Worm (Caenorhabditis elegans) whole organism, L4 larva: ENCODE measurements around the gene nol-6.
"Not testable (repeated sequence)": the region's sequence is repeated elsewhere in the genome, so short reads cannot be mapped to it uniquely, and the experiment has no call there.

Experiments used
- D1046.2 ChIP-seq: fragments of 200-800 bp; sonication (Bioruptor generic); IDR thresholded peaks from 2 replicates; pipeline ENCODE4 v1.3.6; 2022; ENCODE audit warnings: missing genetic modification characterization, missing compliant biosample characterization
- F26F4.8 ChIP-seq: fragments of 200-800 bp; sonication (Bioruptor generic); conservative IDR thresholded peaks from 2 replicates; pipeline ENCODE4 v1.3.6; 2022; ENCODE audit warnings: missing genetic modification characterization, missing compliant biosample characterization
- F44E2.7 ChIP-seq: fragments of 200-800 bp; sonication (Bioruptor generic); IDR thresholded peaks from 2 replicates; pipeline ENCODE4 v2.1.2; 2022; ENCODE audit warnings: missing genetic modification characterization, missing compliant biosample characterization
- Y105C5A.15 ChIP-seq: fragments of 200-800 bp; sonication (Bioruptor generic); IDR thresholded peaks from 2 replicates; pipeline ENCODE4 v1.3.6; 2022; ENCODE audit warnings: missing genetic modification characterization, missing compliant biosample characterization
- Y48G9A.11 ChIP-seq: fragments of 200-800 bp; sonication (Bioruptor generic); IDR thresholded peaks from 2 replicates; pipeline ENCODE4 v1.3.6; 2022; ENCODE audit warnings: missing genetic modification reagents, missing genetic modification characterization, missing compliant biosample characterization
- Y75B8A.6 ChIP-seq: fragments of 200-800 bp; sonication (Bioruptor generic); IDR thresholded peaks from 2 replicates; pipeline ENCODE4 v1.3.6; 2022; ENCODE audit warnings: missing genetic modification reagents, missing genetic modification characterization, missing compliant biosample characterization
- ceh-32 ChIP-seq: sonication (generic microtip); optimal IDR thresholded peaks from 2 replicates; lab custom pipeline; 2016; ENCODE audit warnings: mild to moderate bottlenecking, missing genetic modification characterization, missing compliant biosample characterization; ENCODE audit not compliant: poor library complexity
- ceh-44 ChIP-seq: fragments of 200-800 bp; sonication (Bioruptor generic); IDR thresholded peaks from 2 replicates; pipeline ENCODE4 v1.3.6; 2022; ENCODE audit warnings: missing genetic modification reagents, missing genetic modification characterization, missing compliant biosample characterization
- dmd-8 ChIP-seq: fragments of 200-800 bp; sonication (Bioruptor generic); IDR thresholded peaks from 2 replicates; pipeline ENCODE4 v1.3.6; 2022; ENCODE audit warnings: missing genetic modification characterization, missing compliant biosample characterization
- egl-43 ChIP-seq: fragments of 200-800 bp; sonication (Bioruptor generic); IDR thresholded peaks from 2 replicates; pipeline ENCODE4 v1.3.6; 2022; ENCODE audit warnings: missing genetic modification reagents, missing genetic modification characterization, missing compliant biosample characterization
- hmg-1.1 ChIP-seq: fragments of 200-800 bp; sonication (Bioruptor generic); IDR thresholded peaks from 2 replicates; pipeline ENCODE4 v1.3.6; 2022; ENCODE audit warnings: missing genetic modification reagents, missing genetic modification characterization, missing compliant biosample characterization
- madf-5 ChIP-seq, 2 experiments: fragments of 200-800 bp; sonication (Bioruptor generic); IDR thresholded peaks; 2 replicates each; pipeline ENCODE4 v1.3.6; 2022; ENCODE audit warnings: missing compliant biosample characterization in 2 of 2, missing genetic modification characterization in 2 of 2
- madf-9 ChIP-seq: fragments of 200-800 bp; sonication (Bioruptor generic); conservative IDR thresholded peaks from 2 replicates; pipeline ENCODE4 v1.3.6; 2022; ENCODE audit warnings: missing genetic modification reagents, missing genetic modification characterization, missing compliant biosample characterization
- mxl-2 ChIP-seq: fragments of 200-800 bp; sonication (Bioruptor generic); conservative IDR thresholded peaks from 2 replicates; pipeline ENCODE4 v1.3.6; 2022; ENCODE audit warnings: missing genetic modification reagents, missing genetic modification characterization, missing compliant biosample characterization
- nhr-42 ChIP-seq: fragments of 200-800 bp; sonication (Bioruptor generic); IDR thresholded peaks from 2 replicates; pipeline ENCODE4 v1.3.6; 2022; ENCODE audit warnings: missing genetic modification characterization, missing compliant biosample characterization
- php-3 ChIP-seq: fragments of 200-800 bp; sonication (Bioruptor generic); IDR thresholded peaks from 2 replicates; pipeline ENCODE4 v1.3.6; 2022; ENCODE audit warnings: missing genetic modification reagents, missing genetic modification characterization, missing compliant biosample characterization
- saeg-2 ChIP-seq: fragments of 200-800 bp; sonication (Bioruptor generic); IDR thresholded peaks from 2 replicates; pipeline ENCODE4 v1.3.6; 2022; ENCODE audit warnings: missing genetic modification reagents, missing genetic modification characterization, missing compliant biosample characterization
- set-16 ChIP-seq: fragments of 200-800 bp; sonication (Bioruptor generic); IDR thresholded peaks from 2 replicates; pipeline ENCODE4 v1.3.6; 2022; ENCODE audit warnings: missing genetic modification reagents, missing genetic modification characterization, missing compliant biosample characterization
- snpc-1.2 ChIP-seq: fragments of 200-800 bp; sonication (Bioruptor generic); IDR thresholded peaks from 2 replicates; pipeline ENCODE4 v1.3.6; 2022; ENCODE audit warnings: missing genetic modification reagents, missing genetic modification characterization, missing compliant biosample characterization
- tag-97 ChIP-seq: fragments of 200-800 bp; sonication (Bioruptor generic); IDR thresholded peaks from 2 replicates; pipeline ENCODE4 v1.3.6; 2022; ENCODE audit warnings: missing genetic modification characterization, missing compliant biosample characterization
- unc-62 ChIP-seq, 3 experiments: fragments of 150-350 bp in 1 of 3; sonication (generic microtip); optimal IDR thresholded peaks in 2 of 3; peaks in 1 of 3; 1 replicate in 1 of 3; 2 replicates in 2 of 3; lab custom pipeline; 2014 to 2017; ENCODE audit warnings: missing biosample characterization in 3 of 3, missing genetic modification characterization in 3 of 3, missing genetic modification reagents in 3 of 3, missing genotype in 1 of 3
- vab-7 ChIP-seq: fragments of 200-800 bp; sonication (Bioruptor generic); IDR thresholded peaks from 2 replicates; pipeline ENCODE4 v1.3.6; 2022; ENCODE audit warnings: missing genetic modification reagents, missing genetic modification characterization, missing compliant biosample characterization
- zfp-3 ChIP-seq: fragments of 200-800 bp; sonication (Bioruptor generic); conservative IDR thresholded peaks from 2 replicates; pipeline ENCODE4 v1.3.6; 2022; ENCODE audit warnings: missing genetic modification reagents, missing genetic modification characterization, missing compliant biosample characterization

nol-6 gene

DNA sequence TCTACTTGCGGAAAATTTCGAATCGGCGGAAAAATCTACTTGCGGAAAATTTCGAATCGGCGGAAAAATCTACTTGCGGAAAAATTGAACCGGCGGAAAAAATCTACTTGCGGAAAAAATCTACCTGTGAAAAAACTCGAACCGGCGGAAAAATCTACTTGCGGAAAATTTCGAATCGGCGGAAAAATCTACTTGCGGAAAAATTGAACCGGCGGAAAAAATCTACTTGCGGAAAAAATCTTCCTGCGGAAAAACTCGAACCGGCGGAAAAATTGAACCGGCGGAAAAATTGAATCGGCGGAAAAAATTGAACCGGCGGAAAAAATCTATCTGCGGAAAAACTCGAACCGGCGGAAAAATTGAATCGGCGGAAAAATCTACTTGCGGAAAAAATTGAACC is 20.5 kb upstream of the nol-6 start:
- TF ChIP-seq set-16 (GFP tag; lab: Robert Waterston, UW) (peak; percentile 37; the same call in 1 of the 2 replicates), nhr-42 (GFP tag; lab: Robert Waterston, UW) (peak; percentile 66; the same call in 1 of the 2 replicates), madf-5 (GFP tag; IDR thresholded peaks at IDR 0.05; lab: Robert Waterston, UW) (peak in 1 of 2 experiments; percentile 94; a peak in 2 of 4 replicates), Y105C5A.15 (GFP tag; lab: Robert Waterston, UW) (0 out of 2 replicates have a peak, but pooled peaks have one; percentile 14), snpc-1.2 (GFP tag; lab: Robert Waterston, UW) (0 out of 2 replicates have a peak, but pooled peaks have one; percentile 61), egl-43 (GFP tag; lab: Robert Waterston, UW) (peak; percentile 80; the same call in 1 of the 2 replicates), F26F4.8 (GFP tag; lab: Robert Waterston, UW) (0 out of 2 replicates have a peak, but pooled peaks have one; percentile 56), Y48G9A.11 (GFP tag; lab: Robert Waterston, UW) (0 out of 2 replicates have a peak, but pooled peaks have one; percentile 18), php-3 (GFP tag; lab: Robert Waterston, UW) (0 out of 2 replicates have a peak, but pooled peaks have one; percentile 42), dmd-8 (GFP tag; lab: Robert Waterston, UW) (peak; percentile 60; the same call in 1 of the 2 replicates), tag-97 (GFP tag; lab: Robert Waterston, UW) (0 out of 2 replicates have a peak, but pooled peaks have one; percentile 66), F44E2.7 (0 out of 2 replicates have a peak, but pooled peaks have one; percentile 55), D1046.2 (GFP tag; lab: Robert Waterston, UW) (peak; percentile 91)

DNA sequence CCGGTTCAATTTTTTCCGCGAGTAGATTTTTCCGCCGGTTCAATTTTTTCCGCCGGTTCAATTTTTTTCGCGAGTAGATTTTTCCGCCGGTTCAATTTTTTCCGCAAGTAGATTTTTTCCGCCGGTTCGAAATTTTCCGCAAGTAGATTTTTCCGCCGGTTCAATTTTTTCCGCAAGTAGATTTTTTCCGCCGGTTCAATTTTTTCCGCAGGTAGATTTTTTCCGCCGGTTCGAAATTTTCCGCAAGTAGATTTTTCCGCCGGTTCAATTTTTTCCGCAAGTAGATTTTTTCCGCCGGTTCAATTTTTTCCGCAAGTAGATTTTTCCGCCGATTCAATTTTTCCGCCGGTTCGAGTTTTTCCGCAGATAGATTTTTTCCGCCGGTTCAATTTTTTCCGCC is 15.9 kb upstream of the nol-6 start:
- TF ChIP-seq ceh-44 (GFP tag; lab: Robert Waterston, UW) (0 out of 2 replicates have a peak, but pooled peaks have one; percentile 8), nhr-42 (GFP tag; lab: Robert Waterston, UW) (0 out of 2 replicates have a peak, but pooled peaks have one; percentile 40), F26F4.8 (GFP tag; lab: Robert Waterston, UW) (0 out of 2 replicates have a peak, but pooled peaks have one; percentile 54), F44E2.7 (0 out of 2 replicates have a peak, but pooled peaks have one; percentile 52)

DNA sequence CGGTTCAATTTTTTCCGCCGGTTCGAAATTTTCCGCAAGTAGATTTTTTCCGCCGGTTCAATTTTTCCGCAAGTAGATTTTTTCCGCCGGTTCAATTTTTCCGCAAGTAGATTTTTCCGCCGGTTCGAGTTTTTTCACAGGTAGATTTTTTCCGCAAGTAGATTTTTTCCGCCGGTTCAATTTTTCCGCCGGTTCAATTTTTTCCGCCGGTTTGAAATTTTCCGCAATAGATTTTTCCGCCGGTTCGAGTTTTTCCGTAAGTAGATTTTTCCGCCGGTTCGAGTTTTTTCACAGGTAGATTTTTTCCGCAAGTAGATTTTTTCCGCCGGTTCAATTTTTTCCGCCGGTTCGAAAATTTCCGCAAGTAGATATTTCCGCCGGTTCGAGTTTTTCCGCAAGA is 14.7 kb upstream of the nol-6 start:
- TF ChIP-seq hmg-1.1 = 0 out of 2 replicates have a peak, but pooled peaks have one; percentile 18
- peak; percentile 34; the same call in 1 of the 2 replicates for TF ChIP-seq Y48G9A.11 (GFP tag; lab: Robert Waterston, UW)
- 0 out of 2 replicates have a peak, but pooled peaks have one; percentile 20 for TF ChIP-seq ceh-44 (GFP tag; lab: Robert Waterston, UW)
- 0 out of 2 replicates have a peak, but pooled peaks have one; percentile 63 for TF ChIP-seq saeg-2
- TF ChIP-seq vab-7 (GFP tag; lab: Robert Waterston, UW) = 0 out of 2 replicates have a peak, but pooled peaks have one; percentile 50
- peak; percentile 77 for TF ChIP-seq F26F4.8 (GFP tag; lab: Robert Waterston, UW)
- 0 out of 2 replicates have a peak, but pooled peaks have one; percentile 52 for TF ChIP-seq egl-43 (GFP tag; lab: Robert Waterston, UW)
- 0 out of 2 replicates have a peak, but pooled peaks have one; percentile 44 for TF ChIP-seq Y105C5A.15 (GFP tag; lab: Robert Waterston, UW)
- peak; percentile 68; the same call in 1 of the 2 replicates for TF ChIP-seq tag-97 (GFP tag; lab: Robert Waterston, UW)
- peak; percentile 49; the same call in 1 of the 2 replicates for TF ChIP-seq php-3 (GFP tag; lab: Robert Waterston, UW)
- TF ChIP-seq Y75B8A.6 = 0 out of 2 replicates have a peak, but pooled peaks have one; percentile 73
- 0 out of 2 replicates have a peak, but pooled peaks have one; percentile 24 for TF ChIP-seq mxl-2 (GFP tag; lab: Robert Waterston, UW)
- peak; percentile 55; the same call in 1 of the 2 replicates for TF ChIP-seq dmd-8 (GFP tag; lab: Robert Waterston, UW)
- 0 out of 2 replicates have a peak, but pooled peaks have one; percentile 44 for TF ChIP-seq zfp-3 (GFP tag; lab: Robert Waterston, UW)
- peak; percentile 45; the same call in 1 of the 2 replicates for TF ChIP-seq madf-9 (GFP tag; lab: Robert Waterston, UW)

DNA sequence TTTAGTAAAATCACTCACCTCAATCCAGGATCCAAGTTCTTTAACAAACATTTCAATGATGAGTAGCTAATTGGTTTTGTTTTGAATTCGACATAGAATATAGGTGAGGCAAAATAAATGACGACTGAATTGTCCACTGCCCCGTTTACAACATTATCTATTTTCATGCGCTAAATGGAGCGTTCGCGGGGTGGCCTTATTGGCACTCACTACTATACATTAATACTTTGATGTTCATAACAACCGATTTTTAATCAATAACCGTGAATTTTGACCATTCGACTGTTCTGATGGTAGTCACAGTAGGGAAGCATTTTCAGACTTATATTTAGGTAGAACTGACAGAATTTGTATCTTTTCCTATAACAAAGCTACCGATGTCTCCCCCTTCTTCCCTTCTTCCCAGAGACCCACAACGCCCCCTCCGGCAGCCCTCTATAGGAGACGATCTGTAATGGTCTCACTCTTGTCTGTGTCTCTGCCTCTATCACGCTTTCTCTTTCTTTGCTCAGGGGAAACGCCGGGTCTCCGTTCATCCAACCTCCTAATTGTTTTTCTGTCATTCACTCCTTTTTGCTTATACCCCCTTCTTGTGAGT is 9.5 kb upstream of the nol-6 start, which contains the start of gene Y51H7C.12:
Y51H7C.12 (minus strand) TSS at position 51 of the 598 bp plus-strand sequence.
- TF ChIP-seq unc-62 (GFP tag; optimal IDR thresholded peaks at IDR 0.05 in 1 of 2; lab: Kevin White, UChicago) = peak in 1 of 2 experiments; percentile 84
- TF ChIP-seq unc-62 (tag; optimal IDR thresholded peaks at IDR 0.05; lab: Kevin White, UChicago) = not testable (repeated sequence)

DNA sequence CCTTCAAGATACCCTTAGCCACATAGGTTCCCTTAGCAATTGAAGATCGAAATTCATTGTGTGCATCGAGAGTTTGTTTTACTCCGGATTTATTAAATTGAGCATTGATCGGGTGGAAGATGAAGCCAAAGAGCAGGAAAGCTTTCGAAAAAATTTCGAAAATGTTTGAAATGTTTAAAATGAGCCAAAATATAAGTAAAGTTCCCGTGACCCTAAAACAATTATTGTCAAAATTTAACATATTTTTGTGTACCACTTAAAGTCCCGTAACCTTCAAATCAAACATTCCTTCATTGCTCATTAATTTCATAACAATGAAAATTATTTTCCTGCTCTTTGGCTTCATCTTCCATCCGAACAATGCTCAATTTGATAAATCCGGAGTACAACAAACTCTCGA is 7.6 kb upstream of the nol-6 start, which contains the start of gene scl-17:
scl-17 (plus strand) TSS at position 301 of the 400 bp plus-strand sequence.
- TF ChIP-seq ceh-32 (tag; lab: Kevin White, UChicago) = no peak
